Worm (Caenorhabditis elegans) whole organism, L1 larva: Measurements from ENCODE around the gene F44A2.7.

Source experiments
- C04F5.9 ChIP-seq: sonication (generic microtip); optimal IDR thresholded peaks from 2 replicates; lab custom pipeline; 2016; ENCODE audit warnings: missing genetic modification characterization, missing compliant biosample characterization
- C16A3.4 ChIP-seq: fragments of 150-350 bp; optimal IDR thresholded peaks from 2 replicates; lab custom pipeline; 2014; ENCODE audit warnings: missing biosample characterization, missing genetic modification characterization
- C34B4.2 ChIP-seq: sonication (generic microtip); optimal IDR thresholded peaks from 2 replicates; lab custom pipeline; 2017; ENCODE audit warnings: mild to moderate bottlenecking, missing genetic modification characterization, missing compliant biosample characterization
- F16B12.6 ChIP-seq: fragments of 150-350 bp; optimal IDR thresholded peaks from 2 replicates; lab custom pipeline; 2014; ENCODE audit warnings: missing biosample characterization, missing genetic modification characterization
- Y116A8C.19 ChIP-seq: sonication (generic microtip); optimal IDR thresholded peaks from 2 replicates; lab custom pipeline; 2016; ENCODE audit warnings: missing compliant biosample characterization, missing genetic modification characterization, borderline replicate concordance
- aha-1 ChIP-seq: fragments of 150-350 bp; optimal IDR thresholded peaks from 2 replicates; lab custom pipeline; 2014; ENCODE audit warnings: missing biosample characterization, missing genetic modification characterization
- blmp-1 ChIP-seq: fragments of 150-350 bp; optimal IDR thresholded peaks from 2 replicates; lab custom pipeline; 2014; ENCODE audit warnings: missing biosample characterization, missing genetic modification characterization
- ceh-63 ChIP-seq: fragments of 200-800 bp; sonication (Bioruptor generic); optimal IDR thresholded peaks from 2 replicates; lab custom pipeline; 2018; ENCODE audit warnings: mild to moderate bottlenecking, missing genetic modification characterization, missing compliant biosample characterization
- efl-3 ChIP-seq: fragments of 200-800 bp; sonication (Bioruptor generic); optimal IDR thresholded peaks from 2 replicates; lab custom pipeline; 2018; ENCODE audit warnings: mild to moderate bottlenecking, missing genetic modification characterization, missing compliant biosample characterization
- elt-2 ChIP-seq: sonication (generic microtip); optimal IDR thresholded peaks from 2 replicates; lab custom pipeline; 2016; ENCODE audit warnings: missing genetic modification characterization, mild to moderate bottlenecking, inconsistent platforms, missing compliant biosample characterization, missing genetic modification reagents
- elt-3 ChIP-seq, 6 experiments: fragments of 150-350 bp in 1 of 6; sonication (generic microtip); optimal IDR thresholded peaks; 2 replicates each; lab custom pipeline; 2017 to 2018; ENCODE audit warnings: missing biosample characterization in 6 of 6, missing genetic modification characterization in 6 of 6, inconsistent platforms in 1 of 6
- fkh-4 ChIP-seq: sonication (generic microtip); optimal IDR thresholded peaks from 2 replicates; lab custom pipeline; 2016; ENCODE audit warnings: missing compliant biosample characterization, missing genetic modification characterization, borderline replicate concordance
- hlh-17 ChIP-seq: fragments of 200-800 bp; sonication (Bioruptor generic); optimal IDR thresholded peaks from 2 replicates; lab custom pipeline; 2018; ENCODE audit warnings: missing genetic modification characterization, mild to moderate bottlenecking, missing compliant biosample characterization, moderate library complexity, borderline replicate concordance
- hlh-4 ChIP-seq: sonication (generic microtip); optimal IDR thresholded peaks from 2 replicates; lab custom pipeline; 2016; ENCODE audit warnings: mild to moderate bottlenecking, missing genetic modification characterization, missing compliant biosample characterization
- irx-1 ChIP-seq: sonication (generic microtip); optimal IDR thresholded peaks from 2 replicates; lab custom pipeline; 2016; ENCODE audit warnings: missing genetic modification characterization, missing compliant biosample characterization
- jun-1 ChIP-seq: fragments of 150-350 bp; optimal IDR thresholded peaks from 2 replicates; lab custom pipeline; 2014; ENCODE audit warnings: missing biosample characterization, missing genetic modification reagents, missing genetic modification characterization
- lin-13 ChIP-seq: fragments of 150-350 bp; optimal IDR thresholded peaks from 2 replicates; lab custom pipeline; 2014; ENCODE audit warnings: missing biosample characterization, missing genetic modification reagents, missing genetic modification characterization
- lin-14 ChIP-seq: fragments of 200-800 bp; sonication (Bioruptor generic); optimal IDR thresholded peaks from 2 replicates; lab custom pipeline; 2018; ENCODE audit warnings: mild to moderate bottlenecking, missing genetic modification characterization, moderate library complexity, missing compliant biosample characterization
- lin-35 ChIP-seq, 2 experiments: fragments of 150-350 bp; optimal IDR thresholded peaks; 2 replicates each; lab custom pipeline; 2014; ENCODE audit warnings: missing biosample characterization in 2 of 2, missing genetic modification characterization in 2 of 2, missing genetic modification reagents in 2 of 2
- lin-39 ChIP-seq: fragments of 150-350 bp; optimal IDR thresholded peaks from 2 replicates; lab custom pipeline; 2014; ENCODE audit warnings: missing biosample characterization, missing genetic modification reagents, missing genetic modification characterization
- mab-9 ChIP-seq: fragments of 200-800 bp; sonication (Bioruptor generic); IDR thresholded peaks from 2 replicates; pipeline ENCODE4 v1.3.6; 2022; ENCODE audit warnings: missing genetic modification reagents, missing genetic modification characterization, missing compliant biosample characterization
- mep-1 ChIP-seq: fragments of 150-350 bp; optimal IDR thresholded peaks from 2 replicates; lab custom pipeline; 2014; ENCODE audit warnings: missing biosample characterization, missing genetic modification characterization
- nhr-12 ChIP-seq: sonication (generic microtip); optimal IDR thresholded peaks from 2 replicates; lab custom pipeline; 2017; ENCODE audit warnings: missing biosample characterization, missing genetic modification characterization
- nhr-20 ChIP-seq: sonication (generic microtip); optimal IDR thresholded peaks from 2 replicates; lab custom pipeline; 2016; ENCODE audit warnings: mild to moderate bottlenecking, missing genetic modification characterization, missing compliant biosample characterization
- nhr-71 ChIP-seq: sonication (generic microtip); optimal IDR thresholded peaks from 2 replicates; lab custom pipeline; 2016; ENCODE audit warnings: mild to moderate bottlenecking, missing genetic modification characterization, moderate library complexity, missing compliant biosample characterization
- nhr-84 ChIP-seq: sonication (generic microtip); optimal IDR thresholded peaks from 2 replicates; lab custom pipeline; 2017; ENCODE audit warnings: missing biosample characterization, missing genetic modification characterization
- nhr-85 ChIP-seq: sonication (generic microtip); peaks from one replicate; lab custom pipeline; 2016; ENCODE audit warnings: missing genetic modification characterization, inconsistent platforms, missing compliant biosample characterization
- pax-3 ChIP-seq: fragments of 200-800 bp; sonication (Bioruptor generic); optimal IDR thresholded peaks from 2 replicates; lab custom pipeline; 2018; ENCODE audit warnings: mild to moderate bottlenecking, missing genetic modification characterization, moderate library complexity, missing compliant biosample characterization
- skn-1 ChIP-seq: fragments of 150-350 bp; optimal IDR thresholded peaks from 2 replicates; lab custom pipeline; 2014; ENCODE audit warnings: missing biosample characterization, missing genetic modification characterization
- snu-23 ChIP-seq: sonication (generic microtip); optimal IDR thresholded peaks from 2 replicates; lab custom pipeline; 2016; ENCODE audit warnings: missing genetic modification characterization, missing compliant biosample characterization
- sptf-1 ChIP-seq: fragments of 150-350 bp; optimal IDR thresholded peaks from 2 replicates; lab custom pipeline; 2014; ENCODE audit warnings: missing biosample characterization, missing genetic modification characterization
- swsn-7 ChIP-seq: sonication (generic microtip); optimal IDR thresholded peaks from 2 replicates; lab custom pipeline; 2016; ENCODE audit warnings: missing genetic modification characterization, missing compliant biosample characterization
- unc-130 ChIP-seq: fragments of 150-350 bp; optimal IDR thresholded peaks from 2 replicates; lab custom pipeline; 2017; ENCODE audit warnings: missing biosample characterization, missing genetic modification characterization, inconsistent platforms
- unc-30 ChIP-seq: sonication (generic microtip); optimal IDR thresholded peaks from 2 replicates; lab custom pipeline; 2017; ENCODE audit warnings: missing biosample characterization, missing genetic modification characterization
- xbp-1 ChIP-seq: sonication (generic microtip); optimal IDR thresholded peaks from 2 replicates; lab custom pipeline; 2016; ENCODE audit warnings: missing genetic modification characterization, missing compliant biosample characterization
- zag-1 ChIP-seq: fragments of 150-350 bp; optimal IDR thresholded peaks from 2 replicates; lab custom pipeline; 2014; ENCODE audit warnings: missing biosample characterization, missing genetic modification characterization
- ztf-11 ChIP-seq, 2 experiments: sonication (generic microtip); optimal IDR thresholded peaks; 2 replicates each; lab custom pipeline; 2016 to 2017; ENCODE audit warnings: missing genetic modification characterization in 2 of 2, missing biosample characterization in 1 of 2, missing compliant biosample characterization in 1 of 2

Gene F44A2.7

ce11 chrV:9318046-9318445 lies 3.2 kb upstream of the F44A2.7 start, which contains the start of gene kvs-3 (continued):
- TF ChIP-seq Y116A8C.19 (no peak), ztf-11 (tag; optimal IDR thresholded peaks at IDR 0.05; lab: Kevin White, UChicago) (peak in 1 of 2 experiments; percentile 29)

DNA sequence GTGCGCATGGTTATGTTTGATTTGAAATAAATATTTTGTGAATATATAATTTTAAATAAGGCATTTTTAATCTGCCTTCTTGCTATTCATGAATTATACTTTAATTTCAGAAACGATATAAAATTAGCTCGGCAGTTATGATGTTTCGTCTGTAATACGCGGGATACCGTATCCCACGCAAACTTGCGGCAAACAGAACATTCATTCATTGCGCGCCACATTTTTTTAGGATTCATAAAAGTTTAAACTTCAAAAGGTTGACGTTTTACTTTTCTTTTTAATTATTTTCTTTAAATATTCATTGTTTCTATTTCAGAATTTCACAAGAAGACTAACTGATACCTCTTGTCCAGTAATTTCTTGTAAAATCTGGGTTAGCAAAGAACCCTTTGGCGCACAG lies 1.6 kb downstream of the F44A2.7 start, which contains the start of gene tag-153:
Gene tag-153, plus strand, starts transcription at position 200 of the 400 bp plus-strand sequence.
- no peak for TF ChIP-seq ztf-11 (tag; optimal IDR thresholded peaks at IDR 0.05; lab: Kevin White, UChicago)
- TF ChIP-seq C04F5.9 (tag; lab: Kevin White, UChicago), result no peak
- no peak for TF ChIP-seq C16A3.4 (tag; lab: Kevin White, UChicago)
- no peak for TF ChIP-seq mab-9 (GFP tag; lab: Robert Waterston, UW)
- no peak for TF ChIP-seq hlh-4 (tag; lab: Kevin White, UChicago)

- no peak for TF ChIP-seq swsn-7 (tag; lab: Kevin White, UChicago)
- peak; percentile 3 for TF ChIP-seq nhr-20 (tag; lab: Kevin White, UChicago)
- peak; percentile 56 for TF ChIP-seq nhr-85 (tag; lab: Kevin White, UChicago)
- TF ChIP-seq jun-1 (tag; lab: Kevin White, UChicago), result no peak
- TF ChIP-seq lin-14 (GFP tag; lab: Kevin White, UChicago), result peak; percentile 35
- peak; percentile 39 for TF ChIP-seq mep-1 (tag; lab: Kevin White, UChicago)
- peak in 1 of 6 experiments; percentile 2 for TF ChIP-seq elt-3 (tag; optimal IDR thresholded peaks at IDR 0.05; lab: Kevin White, UChicago)
- TF ChIP-seq blmp-1 (tag; lab: Kevin White, UChicago), result peak; percentile 64
- TF ChIP-seq lin-35 (GFP tag; optimal IDR thresholded peaks at IDR 0.05; lab: Kevin White, UChicago), result peak in 1 of 2 experiments; percentile 11
- TF ChIP-seq, all 84 proteins: peak for 7
Observed at ce11 chrV:9324167-9324566, 2.9 kb downstream of the F44A2.7 start.

DNA sequence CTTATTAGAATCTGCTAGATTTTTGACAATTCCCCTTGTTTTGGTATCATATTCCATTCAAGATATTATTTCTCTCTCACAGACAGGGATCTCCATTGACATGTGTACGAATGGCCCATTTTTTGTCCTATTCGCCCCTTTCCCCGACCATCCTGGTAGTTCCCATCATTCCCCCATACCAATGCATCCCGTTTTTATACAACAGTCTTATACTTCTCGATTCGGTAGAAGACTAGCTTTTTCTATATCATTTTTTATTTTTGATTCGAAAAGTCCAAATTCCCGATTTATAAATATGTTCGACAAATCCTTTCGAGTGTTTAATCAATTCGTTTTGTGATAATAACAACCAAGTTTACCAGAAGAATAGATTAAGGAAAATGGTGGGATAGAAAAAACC lies 5.6 kb downstream of the F44A2.7 start:
- TF ChIP-seq C16A3.4 (tag; lab: Kevin White, UChicago) (no peak), xbp-1 (tag; lab: Kevin White, UChicago) (no peak), unc-30 (no peak), nhr-20 (tag; lab: Kevin White, UChicago) (no peak), ztf-11 (tag; optimal IDR thresholded peaks at IDR 0.05; lab: Kevin White, UChicago) (no peak), F16B12.6 (tag; lab: Kevin White, UChicago) (no peak), pax-3 (no peak), zag-1 (tag; lab: Kevin White, UChicago) (no peak), irx-1 (no peak)
- TF ChIP-seq, all 84 proteins: peak for 0

- TF ChIP-seq lin-39 (tag; lab: Kevin White, UChicago) (no peak), lin-14 (GFP tag; lab: Kevin White, UChicago) (peak; percentile 45), nhr-71 (tag; lab: Kevin White, UChicago) (peak; percentile 13), nhr-20 (tag; lab: Kevin White, UChicago) (peak; percentile 15), Y116A8C.19 (no peak), hlh-17 (GFP tag; lab: Kevin White, UChicago) (no peak), elt-3 (tag; optimal IDR thresholded peaks at IDR 0.05; lab: Kevin White, UChicago) (peak in 3 of 6 experiments; percentile 16 to 40 (median 23)), blmp-1 (tag; lab: Kevin White, UChicago) (peak; percentile 51), nhr-84 (no peak), nhr-85 (tag; lab: Kevin White, UChicago) (peak; percentile 71), ceh-63 (GFP tag; lab: Kevin White, UChicago) (no peak), elt-2 (tag; lab: Kevin White, UChicago) (peak; percentile 23), snu-23 (GFP tag; lab: Kevin White, UChicago) (peak; percentile 15), mep-1 (tag; lab: Kevin White, UChicago) (peak; percentile 4)
Observed at ce11 chrV:9327691-9328090, 6.4 kb downstream of the F44A2.7 start.

DNA sequence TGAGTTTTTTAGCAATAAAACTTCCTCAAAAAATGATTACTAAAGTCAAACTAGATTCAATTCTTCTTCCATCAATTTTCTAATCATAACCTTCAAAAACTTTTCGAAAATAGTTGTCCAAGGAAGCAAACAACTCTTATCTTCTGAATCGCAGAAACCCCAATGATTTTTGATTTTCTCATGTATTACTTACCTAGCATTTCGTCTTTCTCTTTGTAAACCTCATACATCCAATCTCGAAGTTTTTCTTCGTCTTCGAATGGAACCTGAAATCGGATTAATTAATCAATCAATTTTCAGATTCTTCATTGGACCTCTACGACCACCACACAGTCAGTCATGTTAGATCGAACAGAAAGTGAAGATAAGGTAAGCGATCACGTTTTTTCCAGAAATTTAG lies 7.4 kb downstream of the F44A2.7 start, which contains the start of gene K07B1.4:
Gene K07B1.4, plus strand, starts transcription at position 301 of the 400 bp plus-strand sequence.
- TF ChIP-seq aha-1 (tag; lab: Kevin White, UChicago), result no peak
- TF ChIP-seq unc-130 (tag; lab: Kevin White, UChicago), result no peak
- TF ChIP-seq nhr-12 (tag; lab: Kevin White, UChicago), result no peak
- TF ChIP-seq lin-35 (GFP tag; optimal IDR thresholded peaks at IDR 0.05; lab: Kevin White, UChicago), result no peak
- TF ChIP-seq skn-1 (tag; lab: Kevin White, UChicago), result no peak
- TF ChIP-seq efl-3 (GFP tag; lab: Kevin White, UChicago), result no peak
- TF ChIP-seq elt-3 (tag; optimal IDR thresholded peaks at IDR 0.05; lab: Kevin White, UChicago), result no peak
- TF ChIP-seq sptf-1 (tag; lab: Kevin White, UChicago), result no peak
- no peak for TF ChIP-seq nhr-84
- TF ChIP-seq C34B4.2 (tag; lab: Kevin White, UChicago), result no peak
- TF ChIP-seq F16B12.6 (tag; lab: Kevin White, UChicago), result no peak
- TF ChIP-seq fkh-4, result no peak
- no peak for TF ChIP-seq lin-13 (GFP tag; lab: Kevin White, UChicago)
